Worm (Caenorhabditis elegans) whole organism, L1 larva: ENCODE measurements around the gene nhr-126.

Experiments
- F16B12.6 ChIP-seq: fragments of 150-350 bp; optimal IDR thresholded peaks from 2 replicates; lab custom pipeline; 2014; ENCODE audit warnings: missing biosample characterization, missing genetic modification characterization
- aly-2 ChIP-seq: fragments of 150-350 bp; optimal IDR thresholded peaks from 2 replicates; lab custom pipeline; 2014; ENCODE audit warnings: missing biosample characterization, missing genetic modification characterization
- blmp-1 ChIP-seq: fragments of 150-350 bp; optimal IDR thresholded peaks from 2 replicates; lab custom pipeline; 2014; ENCODE audit warnings: missing biosample characterization, missing genetic modification characterization
- elt-3 ChIP-seq, 6 experiments: fragments of 150-350 bp in 1 of 6; sonication (generic microtip); optimal IDR thresholded peaks; 2 replicates each; lab custom pipeline; 2017 to 2018; ENCODE audit warnings: missing biosample characterization in 6 of 6, missing genetic modification characterization in 6 of 6, inconsistent platforms in 1 of 6
- fkh-10 ChIP-seq: sonication (generic microtip); optimal IDR thresholded peaks from 2 replicates; lab custom pipeline; 2017; ENCODE audit warnings: missing biosample characterization, missing genetic modification reagents, missing genetic modification characterization
- hpl-2 ChIP-seq: fragments of 150-350 bp; optimal IDR thresholded peaks from 2 replicates; lab custom pipeline; 2014; ENCODE audit warnings: missing biosample characterization, missing genetic modification reagents, missing genetic modification characterization
- lin-13 ChIP-seq: fragments of 150-350 bp; optimal IDR thresholded peaks from 2 replicates; lab custom pipeline; 2014; ENCODE audit warnings: missing biosample characterization, missing genetic modification reagents, missing genetic modification characterization
- lin-39 ChIP-seq: fragments of 150-350 bp; optimal IDR thresholded peaks from 2 replicates; lab custom pipeline; 2014; ENCODE audit warnings: missing biosample characterization, missing genetic modification reagents, missing genetic modification characterization
- mef-2 ChIP-seq: fragments of 150-350 bp; optimal IDR thresholded peaks from 2 replicates; lab custom pipeline; 2014; ENCODE audit warnings: missing biosample characterization, missing genetic modification characterization
- nhr-12 ChIP-seq: sonication (generic microtip); optimal IDR thresholded peaks from 2 replicates; lab custom pipeline; 2017; ENCODE audit warnings: missing biosample characterization, missing genetic modification characterization
- tbx-2 ChIP-seq: sonication (generic microtip); optimal IDR thresholded peaks from 2 replicates; lab custom pipeline; 2016; ENCODE audit warnings: missing genetic modification characterization, missing compliant biosample characterization
- zag-1 ChIP-seq: fragments of 150-350 bp; optimal IDR thresholded peaks from 2 replicates; lab custom pipeline; 2014; ENCODE audit warnings: missing biosample characterization, missing genetic modification characterization

ce11 chrV:2190383-2190782 is 38.5 kb upstream of the nhr-126 start:
- no peak for TF ChIP-seq zag-1 (tag; lab: Kevin White, UChicago)
- TF ChIP-seq hpl-2 (GFP tag; lab: Kevin White, UChicago), result no peak
- no peak for TF ChIP-seq aly-2 (tag; lab: Kevin White, UChicago)
- no peak for TF ChIP-seq nhr-12 (tag; lab: Kevin White, UChicago)
- no peak for TF ChIP-seq mef-2 (tag; lab: Kevin White, UChicago)
- no peak for TF ChIP-seq elt-3 (tag; optimal IDR thresholded peaks at IDR 0.05; lab: Kevin White, UChicago)
- TF ChIP-seq blmp-1 (tag; lab: Kevin White, UChicago), result no peak
- no peak for TF ChIP-seq F16B12.6 (tag; lab: Kevin White, UChicago)
- no peak for TF ChIP-seq tbx-2 (tag; lab: Kevin White, UChicago)
- TF ChIP-seq fkh-10 (GFP tag; lab: Kevin White, UChicago), result no peak
- no peak for TF ChIP-seq lin-39 (tag; lab: Kevin White, UChicago)
- no peak for TF ChIP-seq lin-13
